Worm (Caenorhabditis elegans) whole organism, L3 larva: ENCODE data around the gene F56A11.5.

Source experiments
- R02D3.7 ChIP-seq: fragments of 150-350 bp; optimal IDR thresholded peaks from 2 replicates; lab custom pipeline; 2014; ENCODE audit warnings: missing biosample characterization, missing genetic modification characterization
- aly-2 ChIP-seq: fragments of 150-350 bp; optimal IDR thresholded peaks from 2 replicates; lab custom pipeline; 2014; ENCODE audit warnings: missing biosample characterization, missing genetic modification characterization
- fos-1 ChIP-seq: fragments of 150-350 bp; optimal IDR thresholded peaks from 2 replicates; lab custom pipeline; 2014; ENCODE audit warnings: missing biosample characterization, missing genetic modification characterization
- lin-39 ChIP-seq: fragments of 150-350 bp; optimal IDR thresholded peaks from 2 replicates; lab custom pipeline; 2018; ENCODE audit warnings: missing biosample characterization, missing genetic modification reagents, missing genetic modification characterization
- mdl-1 ChIP-seq: fragments of 150-350 bp; optimal IDR thresholded peaks from 2 replicates; lab custom pipeline; 2014; ENCODE audit warnings: missing biosample characterization, missing genetic modification characterization
- pqm-1 ChIP-seq: fragments of 150-350 bp; optimal IDR thresholded peaks from 2 replicates; lab custom pipeline; 2017; ENCODE audit warnings: missing biosample characterization, missing genetic modification characterization, inconsistent platforms
- skn-1 ChIP-seq: fragments of 150-350 bp; optimal IDR thresholded peaks from 2 replicates; lab custom pipeline; 2014; ENCODE audit warnings: missing biosample characterization, missing genetic modification characterization
- snpc-4 ChIP-seq: fragments of 150-350 bp; optimal IDR thresholded peaks from 2 replicates; lab custom pipeline; 2014; ENCODE audit warnings: missing biosample characterization, missing genetic modification characterization
- tbx-2 ChIP-seq: sonication (generic microtip); optimal IDR thresholded peaks from 2 replicates; lab custom pipeline; 2016; ENCODE audit warnings: mild to moderate bottlenecking, missing genetic modification characterization, missing compliant biosample characterization
- unc-39 ChIP-seq: sonication (generic microtip); optimal IDR thresholded peaks from 4 replicates; lab custom pipeline; 2017; ENCODE audit warnings: missing biosample characterization, missing genetic modification characterization
- zag-1 ChIP-seq: fragments of 150-350 bp; optimal IDR thresholded peaks from 2 replicates; lab custom pipeline; 2014; ENCODE audit warnings: missing biosample characterization, missing genetic modification characterization

ce11 chrIV:560314-560713 is 10.3 kb downstream of the F56A11.5 start:
- no peak for TF ChIP-seq fos-1
- no peak for TF ChIP-seq tbx-2
- TF ChIP-seq pqm-1 (tag; lab: Kevin White, UChicago): no peak
- TF ChIP-seq R02D3.7: no peak
- TF ChIP-seq aly-2 (tag; lab: Kevin White, UChicago): no peak
- TF ChIP-seq snpc-4 (tag; lab: Kevin White, UChicago): no peak
- TF ChIP-seq mdl-1: no peak
- no peak for TF ChIP-seq zag-1
- TF ChIP-seq skn-1 (tag; lab: Kevin White, UChicago): no peak
- no peak for TF ChIP-seq lin-39 (tag; lab: Kevin White, UChicago)
- TF ChIP-seq unc-39 (tag; lab: Kevin White, UChicago): no peak
